Fruit fly (Drosophila melanogaster) whole organism, prepupa: ENCODE measurements around the gene Rpt3R.

Experiments used
- CG34406 ChIP-seq: fragments of 200-800 bp; sonication (Bioruptor generic); optimal IDR thresholded peaks from 3 replicates; lab custom pipeline; 2016; ENCODE audit warnings: missing biosample characterization, missing genetic modification characterization
- Ets96B ChIP-seq: fragments of 200-800 bp; optimal IDR thresholded peaks from 2 replicates; lab custom pipeline; 2019; ENCODE audit warnings: missing biosample characterization, mild to moderate bottlenecking, missing genetic modification characterization, moderate library complexity
- Lpt ChIP-seq: fragments of 200-800 bp; sonication (Bioruptor generic); optimal IDR thresholded peaks from 3 replicates; lab custom pipeline; 2016; ENCODE audit warnings: missing biosample characterization, missing genetic modification characterization
- Sox14 ChIP-seq: fragments of 200-800 bp; sonication (Bioruptor generic); optimal IDR thresholded peaks from 3 replicates; lab custom pipeline; 2016; ENCODE audit warnings: missing biosample characterization, missing genetic modification characterization
- lz ChIP-seq: fragments of 200-800 bp; sonication (Bioruptor generic); optimal IDR thresholded peaks from 3 replicates; lab custom pipeline; 2016; ENCODE audit warnings: missing biosample characterization, missing genetic modification characterization
- pdm3 ChIP-seq: fragments of 200-800 bp; sonication (Bioruptor generic); optimal IDR thresholded peaks from 3 replicates; lab custom pipeline; 2016; ENCODE audit warnings: missing biosample characterization, missing genetic modification characterization
- ss ChIP-seq, 2 experiments: fragments of 200-800 bp; sonication (Bioruptor generic); optimal IDR thresholded peaks; 2 replicates in 1 of 2; 3 replicates in 1 of 2; lab custom pipeline; 2017 to 2018; ENCODE audit warnings: mild to moderate bottlenecking in 2 of 2, missing biosample characterization in 2 of 2, missing genetic modification characterization in 2 of 2, moderate library complexity in 1 of 2

dm6 chr3R:9747900-9748663, 8.2 kb downstream of the Rpt3R start:
- TF ChIP-seq Ets96B (tag; lab: Kevin White, UChicago) = no peak
- no peak for TF ChIP-seq lz (GFP tag; lab: Kevin White, UChicago)
- no peak for TF ChIP-seq Lpt (GFP tag; lab: Kevin White, UChicago)
- TF ChIP-seq ss (GFP tag; optimal IDR thresholded peaks at IDR 0.05; lab: Kevin White, UChicago) = no peak
- no peak for TF ChIP-seq pdm3
- no peak for TF ChIP-seq CG34406 (GFP tag; lab: Kevin White, UChicago)
- TF ChIP-seq Sox14 = no peak
